Fruit fly (Drosophila melanogaster): Measurements from ENCODE around the gene Kcmf1.

The Kcmf1 gene

dm6 chr3R:9033619-9034401, 19.1 kb upstream of the Kcmf1 start (continued):
- TF ChIP-seq CG17385 (GFP tag; optimal IDR thresholded peaks at IDR 0.05) (peak; percentile 83), Optix (GFP tag; IDR thresholded peaks at IDR 0.05) (no peak), tio (GFP tag; optimal IDR thresholded peaks at IDR 0.05) (peak; percentile 61), CG18011 (GFP tag; optimal IDR thresholded peaks at IDR 0.05) (peak; percentile 41), cwo (GFP tag; optimal IDR thresholded peaks at IDR 0.05) (peak; percentile 81), CG1647 (GFP tag; optimal IDR thresholded peaks at IDR 0.05) (no peak), unpg (GFP tag; optimal IDR thresholded peaks at IDR 0.05) (peak; percentile 80), hkb (optimal IDR thresholded peaks at IDR 0.05) (no peak), hkb (GFP tag; IDR thresholded peaks at IDR 0.05) (peak; percentile 41; the same call in 1 of the 2 replicates), dati (GFP tag; IDR thresholded peaks at IDR 0.05) (0 out of 2 replicates have a peak, but pooled peaks have one; percentile 30), Hmx (GFP tag; optimal IDR thresholded peaks at IDR 0.05) (peak; percentile 32), Mes4 (GFP tag; optimal IDR thresholded peaks at IDR 0.05) (peak; percentile 50), Gsc (GFP tag; IDR thresholded peaks at IDR 0.05) (no peak), gsb (GFP tag; IDR thresholded peaks at IDR 0.05) (no peak), danr (GFP tag; IDR thresholded peaks at IDR 0.05) (no peak; the same call in 1 of the 2 replicates), CG30020 (tag; optimal IDR thresholded peaks at IDR 0.05) (peak; percentile 75), Dfd (GFP tag; optimal IDR thresholded peaks at IDR 0.05) (no peak), D (optimal IDR thresholded peaks at IDR 0.05) (no peak), D (GFP tag; optimal IDR thresholded peaks at IDR 0.05) (peak; percentile 76), inv (GFP tag; IDR thresholded peaks at IDR 0.05; ENCODE audit: partially characterized antibody) (no peak), ATbp (GFP tag; optimal IDR thresholded peaks at IDR 0.05) (peak; percentile 59), CG3847 (GFP tag; IDR thresholded peaks at IDR 0.05) (peak; percentile 60; the same call in 1 of the 2 replicates), CG12104 (GFP tag; optimal IDR thresholded peaks at IDR 0.05) (peak; percentile 86), CG3995 (GFP tag; optimal IDR thresholded peaks at IDR 0.05) (peak; percentile 22), bowl (GFP tag; IDR thresholded peaks at IDR 0.05) (0 out of 2 replicates have a peak, but pooled peaks have one; percentile 14), aop (GFP tag; IDR thresholded peaks at IDR 0.05) (no peak), Sox102F (GFP tag; optimal IDR thresholded peaks at IDR 0.05) (peak; percentile 81), CG11695 (GFP tag; IDR thresholded peaks at IDR 0.05) (peak; percentile 80), Fer3 (tag; optimal IDR thresholded peaks at IDR 0.05) (peak; percentile 73), pan (optimal IDR thresholded peaks at IDR 0.05) (no peak), pan (GFP tag; optimal IDR thresholded peaks at IDR 0.05 in 1 of 2, IDR thresholded peaks at IDR 0.05 in 1 of 2) (peak in 1 of 2 experiments; percentile 56), caup (GFP tag; optimal IDR thresholded peaks at IDR 0.05; ENCODE audit: severe bottlenecking) (peak; percentile 83), dmrt11E (tag; optimal IDR thresholded peaks at IDR 0.05) (peak; percentile 85), CG2129 (GFP tag; IDR thresholded peaks at IDR 0.05; ENCODE audit: partially characterized antibody) (no peak), bcd (GFP tag; optimal IDR thresholded peaks at IDR 0.05) (peak; percentile 82), Trl (optimal IDR thresholded peaks at IDR 0.05) (peak; percentile 94 to 97), Trl (GFP tag; optimal IDR thresholded peaks at IDR 0.05) (peak; percentile 47), CG17186 (GFP tag; optimal IDR thresholded peaks at IDR 0.05) (peak; percentile 14), Sry-β (GFP tag; optimal IDR thresholded peaks at IDR 0.05) (peak; percentile 100), gsb-n (tag; optimal IDR thresholded peaks at IDR 0.05) (peak; percentile 80), HHEX (GFP tag; optimal IDR thresholded peaks at IDR 0.05) (peak; percentile 77), disco-r (GFP tag; optimal IDR thresholded peaks at IDR 0.05) (peak; percentile 15), NfI (GFP tag; optimal IDR thresholded peaks at IDR 0.05) (peak; percentile 78), tna (GFP tag; IDR thresholded peaks at IDR 0.05; ENCODE audit: partially characterized antibody) (no peak), lmd (GFP tag; IDR thresholded peaks at IDR 0.05) (peak; percentile 68), scrt (GFP tag; optimal IDR thresholded peaks at IDR 0.05) (peak; percentile 82), sima (GFP tag; optimal IDR thresholded peaks at IDR 0.05) (no peak), E2f2 (GFP tag; IDR thresholded peaks at IDR 0.05) (0 out of 2 replicates have a peak, but pooled peaks have one; percentile 37), CG7786 (GFP tag; optimal IDR thresholded peaks at IDR 0.05) (peak; percentile 3), so (GFP tag; IDR thresholded peaks at IDR 0.05) (peak; percentile 81; the same call in 2 of the 3 replicates)
